Worm (Caenorhabditis elegans) whole organism, L4 larva: Measurements from ENCODE around the gene T14B4.8.
A peak's percentile ranks its signal among the peaks of the same experiment; 100 is the strongest.

Experiments used
- ama-1 ChIP-seq: fragments of 150-350 bp; optimal IDR thresholded peaks from 2 replicates; lab custom pipeline; 2014; ENCODE audit warnings: inconsistent platforms, mixed read lengths
- ces-1 ChIP-seq: fragments of 150-350 bp; sonication (generic microtip); optimal IDR thresholded peaks from 4 replicates; lab custom pipeline; 2014; ENCODE audit warnings: missing biosample characterization, missing genetic modification reagents, missing genetic modification characterization
- egl-27 ChIP-seq: sonication (generic microtip); optimal IDR thresholded peaks from 3 replicates; lab custom pipeline; 2017; ENCODE audit warnings: missing biosample characterization, missing genetic modification reagents, missing genetic modification characterization
- egl-43 ChIP-seq: fragments of 200-800 bp; sonication (Bioruptor generic); IDR thresholded peaks from 2 replicates; pipeline ENCODE4 v1.3.6; 2022; ENCODE audit warnings: missing genetic modification reagents, missing genetic modification characterization, missing compliant biosample characterization
- fkh-10 ChIP-seq: fragments of 150-350 bp; optimal IDR thresholded peaks from 2 replicates; lab custom pipeline; 2014; ENCODE audit warnings: missing biosample characterization, missing genetic modification reagents, missing genetic modification characterization
- lin-15B ChIP-seq: fragments of 150-350 bp; sonication (generic microtip); optimal IDR thresholded peaks from 3 replicates; lab custom pipeline; 2014; ENCODE audit warnings: missing biosample characterization, missing genetic modification characterization
- mep-1 ChIP-seq: fragments of 150-350 bp; sonication (generic microtip); optimal IDR thresholded peaks from 3 replicates; lab custom pipeline; 2014; ENCODE audit warnings: missing biosample characterization, missing genetic modification characterization
- nhr-237 ChIP-seq: sonication (generic microtip); optimal IDR thresholded peaks from 2 replicates; lab custom pipeline; 2017; ENCODE audit warnings: missing biosample characterization, missing genetic modification characterization
- nhr-77 ChIP-seq: fragments of 150-350 bp; optimal IDR thresholded peaks from 2 replicates; lab custom pipeline; 2014; ENCODE audit warnings: missing biosample characterization, missing genetic modification characterization
- pha-4 ChIP-seq, 2 experiments: fragments of 150-350 bp in 1 of 2; fragments of 200-800 bp in 1 of 2; sonication (Bioruptor generic) in 1 of 2; IDR thresholded peaks in 1 of 2; optimal IDR thresholded peaks in 1 of 2; 2 replicates each; pipeline versions ENCODE4 v1.3.6 to Lab custom; 2014 to 2022; ENCODE audit warnings: missing genetic modification characterization in 2 of 2, missing genetic modification reagents in 2 of 2, missing biosample characterization in 1 of 2, missing compliant biosample characterization in 1 of 2
- sdz-12 ChIP-seq: fragments of 200-800 bp; sonication (Bioruptor generic); optimal IDR thresholded peaks from 2 replicates; lab custom pipeline; 2018; ENCODE audit warnings: mild to moderate bottlenecking, missing genetic modification characterization, missing compliant biosample characterization
- spr-3 ChIP-seq: fragments of 200-800 bp; sonication (Bioruptor generic); optimal IDR thresholded peaks from 2 replicates; lab custom pipeline; 2018; ENCODE audit warnings: mild to moderate bottlenecking, missing genetic modification characterization, missing compliant biosample characterization

DNA sequence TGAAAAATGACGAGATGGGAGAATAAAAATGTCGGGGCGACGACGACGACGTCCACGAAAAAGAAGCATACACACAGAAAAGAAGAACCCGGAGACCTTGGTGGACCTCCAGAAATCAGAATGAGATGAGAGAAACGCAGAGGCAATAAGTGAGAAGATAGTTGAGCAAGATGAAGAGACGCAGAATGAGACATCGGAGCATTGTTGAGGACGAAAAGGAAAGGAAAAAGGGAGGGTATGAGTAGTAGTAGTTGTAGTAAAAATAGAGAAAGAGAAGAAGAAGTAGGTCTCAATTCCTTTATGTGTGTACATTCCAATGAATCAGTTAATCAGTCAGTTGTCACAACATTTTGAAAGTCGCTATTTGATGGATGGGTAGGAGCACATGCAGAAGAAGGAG, at the start of gene T14B4.8:
- no peak for TF ChIP-seq nhr-77 (tag; lab: Kevin White, UChicago)
- TF ChIP-seq egl-43 (GFP tag; lab: Robert Waterston, UW): no peak
- TF ChIP-seq pha-4 (GFP tag; IDR thresholded peaks at IDR 0.05; lab: Robert Waterston, UW): no peak
- TF ChIP-seq pha-4 (tag; optimal IDR thresholded peaks at IDR 0.05; lab: Kevin White, UChicago): no peak
- TF ChIP-seq mep-1 (tag; lab: Kevin White, UChicago): no peak
- no peak for TF ChIP-seq ces-1
- TF ChIP-seq spr-3 (GFP tag; lab: Kevin White, UChicago): no peak
- TF ChIP-seq lin-15B (tag; lab: Kevin White, UChicago): no peak
- TF ChIP-seq egl-27 (tag; lab: Kevin White, UChicago): no peak
- no peak for TF ChIP-seq sdz-12 (GFP tag; lab: Kevin White, UChicago)
- TF ChIP-seq ama-1 (lab: Kevin White, UChicago): no peak
- TF ChIP-seq nhr-237 (tag; lab: Kevin White, UChicago): no peak
- TF ChIP-seq fkh-10 (GFP tag; lab: Kevin White, UChicago): peak; percentile 22
